Worm (Caenorhabditis elegans) whole organism, L4 larva: Measurements from ENCODE around the gene hpx-2.

Source experiments
- D1046.2 ChIP-seq: fragments of 200-800 bp; sonication (Bioruptor generic); IDR thresholded peaks from 2 replicates; pipeline ENCODE4 v1.3.6; 2022; ENCODE audit warnings: missing genetic modification characterization, missing compliant biosample characterization
- F26F4.8 ChIP-seq: fragments of 200-800 bp; sonication (Bioruptor generic); conservative IDR thresholded peaks from 2 replicates; pipeline ENCODE4 v1.3.6; 2022; ENCODE audit warnings: missing genetic modification characterization, missing compliant biosample characterization
- F49E8.2 ChIP-seq: sonication (generic microtip); optimal IDR thresholded peaks from 2 replicates; lab custom pipeline; 2016; ENCODE audit warnings: missing compliant biosample characterization, mild to moderate bottlenecking, missing genetic modification characterization, borderline replicate concordance
- Y48G9A.11 ChIP-seq: fragments of 200-800 bp; sonication (Bioruptor generic); IDR thresholded peaks from 2 replicates; pipeline ENCODE4 v1.3.6; 2022; ENCODE audit warnings: missing genetic modification reagents, missing genetic modification characterization, missing compliant biosample characterization
- aha-1 ChIP-seq: fragments of 150-350 bp; peaks from one replicate; lab custom pipeline; 2014; ENCODE audit warnings: missing biosample characterization, missing genetic modification characterization
- ama-1 ChIP-seq: fragments of 150-350 bp; optimal IDR thresholded peaks from 2 replicates; lab custom pipeline; 2014; ENCODE audit warnings: inconsistent platforms, mixed read lengths
- arid-1 ChIP-seq: fragments of 200-800 bp; sonication (Bioruptor generic); conservative IDR thresholded peaks from 2 replicates; pipeline ENCODE4 v1.3.6; 2022; ENCODE audit warnings: missing genetic modification reagents, missing genetic modification characterization, missing compliant biosample characterization
- daf-16 ChIP-seq, 3 experiments: sonication (generic microtip); optimal IDR thresholded peaks; 2 replicates each; lab custom pipeline; 2016 to 2017; ENCODE audit warnings: missing genetic modification characterization in 3 of 3, missing genetic modification reagents in 3 of 3, mild to moderate bottlenecking in 2 of 3, missing compliant biosample characterization in 2 of 3, missing biosample characterization in 1 of 3, moderate library complexity in 1 of 3
- dmd-6 ChIP-seq: fragments of 200-800 bp; sonication (Bioruptor generic); IDR thresholded peaks from 2 replicates; pipeline ENCODE4 v1.3.6; 2022; ENCODE audit warnings: missing genetic modification reagents, missing genetic modification characterization, missing compliant biosample characterization
- dmd-8 ChIP-seq: fragments of 200-800 bp; sonication (Bioruptor generic); IDR thresholded peaks from 2 replicates; pipeline ENCODE4 v1.3.6; 2022; ENCODE audit warnings: missing genetic modification characterization, missing compliant biosample characterization
- dpl-1 ChIP-seq: fragments of 150-350 bp; optimal IDR thresholded peaks from 2 replicates; lab custom pipeline; 2014; ENCODE audit warnings: missing biosample characterization, missing genetic modification reagents, missing genetic modification characterization
- dve-1 ChIP-seq: sonication (generic microtip); optimal IDR thresholded peaks from 2 replicates; lab custom pipeline; 2017; ENCODE audit warnings: antibody characterized with exemption, mild to moderate bottlenecking, missing genetic modification characterization, missing compliant biosample characterization; ENCODE audit not compliant: insufficient read depth
- egl-27 ChIP-seq: sonication (generic microtip); optimal IDR thresholded peaks from 3 replicates; lab custom pipeline; 2017; ENCODE audit warnings: missing biosample characterization, missing genetic modification reagents, missing genetic modification characterization
- fkh-10 ChIP-seq: fragments of 150-350 bp; optimal IDR thresholded peaks from 2 replicates; lab custom pipeline; 2014; ENCODE audit warnings: missing biosample characterization, missing genetic modification reagents, missing genetic modification characterization
- hif-1 ChIP-seq, 2 experiments: sonication (generic microtip); optimal IDR thresholded peaks; 2 replicates each; lab custom pipeline; 2016 to 2017; ENCODE audit warnings: missing compliant biosample characterization in 2 of 2, missing genetic modification characterization in 2 of 2, missing genetic modification reagents in 2 of 2, missing genotype in 2 of 2, mild to moderate bottlenecking in 1 of 2
- hlh-11 ChIP-seq: fragments of 200-800 bp; sonication (Bioruptor generic); optimal IDR thresholded peaks from 2 replicates; lab custom pipeline; 2018; ENCODE audit warnings: mild to moderate bottlenecking, missing genetic modification characterization, missing compliant biosample characterization
- hlh-30 ChIP-seq: sonication (generic microtip); optimal IDR thresholded peaks from 2 replicates; lab custom pipeline; 2017; ENCODE audit warnings: antibody characterized with exemption, mild to moderate bottlenecking, missing genetic modification characterization, missing compliant biosample characterization; ENCODE audit not compliant: insufficient read depth
- lin-38 ChIP-seq: fragments of 200-800 bp; sonication (Bioruptor generic); IDR thresholded peaks from 2 replicates; pipeline ENCODE4 v1.3.6; 2022; ENCODE audit warnings: missing genetic modification reagents, missing genetic modification characterization, missing compliant biosample characterization
- lir-3 ChIP-seq: sonication (generic microtip); optimal IDR thresholded peaks from 2 replicates; lab custom pipeline; 2016; ENCODE audit warnings: mild to moderate bottlenecking, missing genetic modification characterization, missing compliant biosample characterization
- mdl-1 ChIP-seq, 2 experiments: fragments of 150-350 bp in 1 of 2; sonication (generic microtip) in 1 of 2; optimal IDR thresholded peaks; 2 replicates each; lab custom pipeline; 2014 to 2017; ENCODE audit warnings: missing biosample characterization in 2 of 2, missing genetic modification characterization in 2 of 2
- mdt-29 ChIP-seq: fragments of 200-800 bp; sonication (Bioruptor generic); IDR thresholded peaks from 2 replicates; pipeline ENCODE4 v1.3.6; 2022; ENCODE audit warnings: missing genetic modification reagents, missing genetic modification characterization, missing compliant biosample characterization
- mxl-2 ChIP-seq: fragments of 200-800 bp; sonication (Bioruptor generic); conservative IDR thresholded peaks from 2 replicates; pipeline ENCODE4 v1.3.6; 2022; ENCODE audit warnings: missing genetic modification reagents, missing genetic modification characterization, missing compliant biosample characterization
- nhr-10 ChIP-seq: fragments of 150-350 bp; optimal IDR thresholded peaks from 2 replicates; lab custom pipeline; 2014; ENCODE audit warnings: missing biosample characterization, missing genetic modification characterization
- nhr-111 ChIP-seq: fragments of 200-800 bp; sonication (Bioruptor generic); optimal IDR thresholded peaks from 2 replicates; lab custom pipeline; 2018; ENCODE audit warnings: mild to moderate bottlenecking, missing genetic modification characterization, missing compliant biosample characterization
- nhr-28 ChIP-seq: fragments of 150-350 bp; optimal IDR thresholded peaks from 2 replicates; lab custom pipeline; 2014; ENCODE audit warnings: missing biosample characterization, missing genetic modification characterization
- nhr-41 ChIP-seq: fragments of 200-800 bp; sonication (Bioruptor generic); IDR thresholded peaks from 2 replicates; pipeline ENCODE4 v1.3.6; 2022; ENCODE audit warnings: missing genetic modification reagents, missing genetic modification characterization, missing compliant biosample characterization
- nhr-48 ChIP-seq: sonication (generic microtip); optimal IDR thresholded peaks from 2 replicates; lab custom pipeline; 2016; ENCODE audit warnings: mild to moderate bottlenecking, missing genetic modification characterization, missing compliant biosample characterization
- nhr-6 ChIP-seq: fragments of 150-350 bp; optimal IDR thresholded peaks from 2 replicates; lab custom pipeline; 2014; ENCODE audit warnings: missing biosample characterization, missing genetic modification characterization
- nhr-77 ChIP-seq: fragments of 150-350 bp; optimal IDR thresholded peaks from 2 replicates; lab custom pipeline; 2014; ENCODE audit warnings: missing biosample characterization, missing genetic modification characterization
- pha-4 ChIP-seq, 2 experiments: fragments of 150-350 bp in 1 of 2; fragments of 200-800 bp in 1 of 2; sonication (Bioruptor generic) in 1 of 2; IDR thresholded peaks in 1 of 2; optimal IDR thresholded peaks in 1 of 2; 2 replicates each; pipeline versions ENCODE4 v1.3.6 to Lab custom; 2014 to 2022; ENCODE audit warnings: missing genetic modification characterization in 2 of 2, missing genetic modification reagents in 2 of 2, missing biosample characterization in 1 of 2, missing compliant biosample characterization in 1 of 2
- php-3 ChIP-seq: fragments of 200-800 bp; sonication (Bioruptor generic); IDR thresholded peaks from 2 replicates; pipeline ENCODE4 v1.3.6; 2022; ENCODE audit warnings: missing genetic modification reagents, missing genetic modification characterization, missing compliant biosample characterization
- pqm-1 ChIP-seq: sonication (generic microtip); optimal IDR thresholded peaks from 2 replicates; lab custom pipeline; 2017; ENCODE audit warnings: missing biosample characterization, missing genetic modification characterization
- rbr-2 ChIP-seq: sonication (generic microtip); optimal IDR thresholded peaks from 2 replicates; lab custom pipeline; 2016; ENCODE audit warnings: missing genotype, missing genetic modification characterization, missing compliant biosample characterization
- skn-1 ChIP-seq: fragments of 150-350 bp; optimal IDR thresholded peaks from 2 replicates; lab custom pipeline; 2014; ENCODE audit warnings: missing biosample characterization, missing genetic modification characterization
- spr-3 ChIP-seq: fragments of 200-800 bp; sonication (Bioruptor generic); optimal IDR thresholded peaks from 2 replicates; lab custom pipeline; 2018; ENCODE audit warnings: mild to moderate bottlenecking, missing genetic modification characterization, missing compliant biosample characterization
- tra-1 ChIP-seq: fragments of 200-800 bp; sonication (Bioruptor generic); IDR thresholded peaks from 2 replicates; pipeline ENCODE4 v1.3.6; 2022; ENCODE audit warnings: missing genetic modification reagents, missing genetic modification characterization, missing compliant biosample characterization
- unc-62 ChIP-seq, 3 experiments: fragments of 150-350 bp in 1 of 3; sonication (generic microtip); optimal IDR thresholded peaks in 2 of 3; peaks in 1 of 3; 1 replicate in 1 of 3; 2 replicates in 2 of 3; lab custom pipeline; 2014 to 2017; ENCODE audit warnings: missing biosample characterization in 3 of 3, missing genetic modification characterization in 3 of 3, missing genetic modification reagents in 3 of 3, missing genotype in 1 of 3
- vab-7 ChIP-seq: fragments of 200-800 bp; sonication (Bioruptor generic); IDR thresholded peaks from 2 replicates; pipeline ENCODE4 v1.3.6; 2022; ENCODE audit warnings: missing genetic modification reagents, missing genetic modification characterization, missing compliant biosample characterization
- ztf-7 ChIP-seq: fragments of 150-350 bp; optimal IDR thresholded peaks from 2 replicates; lab custom pipeline; 2014; ENCODE audit warnings: missing biosample characterization, missing genetic modification characterization

The hpx-2 gene

ce11 chrV:13878226-13878625 lies 28.0 kb downstream of the hpx-2 start (continued):
- TF ChIP-seq F49E8.2 (tag; lab: Kevin White, UChicago) (no peak), fkh-10 (no peak), spr-3 (no peak), ama-1 (no peak)

ce11 chrV:13879241-13879640 lies 29.0 kb downstream of the hpx-2 start, which contains the start of gene lbp-7:
TSS of gene lbp-7 (plus strand) at chrV:13879552.
- TF ChIP-seq tra-1 (GFP tag; lab: Robert Waterston, UW) (0 out of 2 replicates have a peak, but pooled peaks have one; percentile 25), dve-1 (peak; percentile 49), ama-1 (no peak), unc-62 (GFP tag; optimal IDR thresholded peaks at IDR 0.05 in 1 of 2; lab: Kevin White, UChicago) (peak in 1 of 2 experiments; percentile 39), unc-62 (tag; optimal IDR thresholded peaks at IDR 0.05; lab: Kevin White, UChicago) (no peak), nhr-28 (tag; lab: Kevin White, UChicago) (peak; percentile 63), aha-1 (tag; lab: Kevin White, UChicago) (peak; percentile 31), nhr-41 (GFP tag; lab: Robert Waterston, UW) (no peak), skn-1 (tag; lab: Kevin White, UChicago) (no peak), lir-3 (no peak), vab-7 (GFP tag; lab: Robert Waterston, UW) (no peak), nhr-111 (no peak), daf-16 (GFP tag; optimal IDR thresholded peaks at IDR 0.05; lab: Kevin White, UChicago) (no peak), daf-16 (tag; optimal IDR thresholded peaks at IDR 0.05; lab: Kevin White, UChicago) (peak; percentile 79), mdl-1 (tag; optimal IDR thresholded peaks at IDR 0.05; lab: Kevin White, UChicago) (no peak), ztf-7 (tag; lab: Kevin White, UChicago) (no peak), php-3 (GFP tag; lab: Robert Waterston, UW) (peak; percentile 62; the same call in 1 of the 2 replicates), mxl-2 (GFP tag; lab: Robert Waterston, UW) (no peak), rbr-2 (tag; lab: Kevin White, UChicago) (no peak), fkh-10 (no peak), lin-38 (GFP tag; lab: Robert Waterston, UW) (no peak), arid-1 (GFP tag; lab: Robert Waterston, UW) (no peak), egl-27 (tag; lab: Kevin White, UChicago) (no peak), Y48G9A.11 (no peak), D1046.2 (GFP tag; lab: Robert Waterston, UW) (no peak), dmd-6 (peak; percentile 81), pqm-1 (tag; lab: Kevin White, UChicago) (peak; percentile 70), hlh-11 (tag; lab: Kevin White, UChicago) (peak; percentile 55), dmd-8 (no peak), nhr-6 (tag; lab: Kevin White, UChicago) (peak; percentile 31), nhr-48 (tag; lab: Kevin White, UChicago) (no peak), nhr-77 (tag; lab: Kevin White, UChicago) (peak; percentile 5)

ce11 chrV:13880163-13880562 lies 29.9 kb downstream of the hpx-2 start:
- peak; percentile 2 for TF ChIP-seq nhr-28 (tag; lab: Kevin White, UChicago)
- no peak for TF ChIP-seq daf-16 (GFP tag; optimal IDR thresholded peaks at IDR 0.05; lab: Kevin White, UChicago)
- TF ChIP-seq daf-16 (tag; optimal IDR thresholded peaks at IDR 0.05; lab: Kevin White, UChicago), result peak; percentile 22
- TF ChIP-seq pha-4 (GFP tag; IDR thresholded peaks at IDR 0.05; lab: Robert Waterston, UW), result no peak
- no peak for TF ChIP-seq pha-4 (tag; optimal IDR thresholded peaks at IDR 0.05; lab: Kevin White, UChicago)
- no peak for TF ChIP-seq F26F4.8 (GFP tag; lab: Robert Waterston, UW)
- peak; percentile 30 for TF ChIP-seq hlh-30 (tag; lab: Kevin White, UChicago)
- TF ChIP-seq hif-1 (tag; optimal IDR thresholded peaks at IDR 0.05; lab: Kevin White, UChicago), result no peak
- no peak for TF ChIP-seq nhr-10
- TF ChIP-seq dve-1, result peak; percentile 1
- TF ChIP-seq nhr-111, result no peak
- TF ChIP-seq nhr-6 (tag; lab: Kevin White, UChicago), result peak; percentile 20
- peak; percentile 19 for TF ChIP-seq dpl-1 (GFP tag; lab: Kevin White, UChicago)
- TF ChIP-seq mdt-29 (GFP tag; lab: Robert Waterston, UW), result no peak
- TF ChIP-seq, all 104 proteins: peak for 6
